Fruit fly (Drosophila melanogaster): ENCODE data around the gene CG4582.
A peak's percentile ranks its signal among the peaks of the same experiment; 100 is the strongest.

Gene CG4582

DNA sequence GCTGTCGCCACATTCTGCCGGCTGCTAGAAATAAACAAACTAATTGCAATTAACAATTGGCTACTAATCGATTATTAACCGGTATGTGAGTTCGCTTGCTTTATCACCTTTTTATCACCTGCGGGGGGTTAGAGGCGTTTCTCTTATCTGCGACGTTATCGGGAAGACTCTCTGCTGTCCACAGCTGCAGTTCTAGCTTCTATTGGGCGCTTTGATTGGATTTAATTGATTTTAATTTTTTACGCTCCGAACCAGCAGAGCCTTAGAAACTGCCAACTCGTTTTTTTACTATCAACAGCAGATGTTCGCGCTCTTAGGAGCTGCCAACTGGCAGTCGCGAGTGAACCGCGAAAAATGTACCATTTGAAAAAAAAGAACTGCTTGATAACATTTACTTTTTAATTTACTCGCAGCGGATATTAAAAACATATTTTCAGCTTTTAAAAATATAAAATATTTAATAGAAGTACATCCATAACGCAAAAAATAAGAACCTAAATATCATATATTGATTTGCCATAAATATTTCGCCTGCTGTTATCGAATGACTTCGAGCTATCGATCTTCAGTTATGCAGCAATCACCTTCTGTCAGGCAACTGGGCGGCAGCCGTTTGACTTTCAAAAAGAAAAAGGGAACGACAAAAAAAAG, 43.8 kb upstream of the CG4582 start, which contains the start of gene Ssadh (continued):
- TF ChIP-seq YL-1 (GFP tag; optimal IDR thresholded peaks at IDR 0.05): peak; percentile 33
- peak; percentile 56 for TF ChIP-seq CG13287 (GFP tag; IDR thresholded peaks at IDR 0.05; ENCODE audit: partially characterized antibody)
- peak; percentile 98 for TF ChIP-seq CG18011 (GFP tag; optimal IDR thresholded peaks at IDR 0.05)
- TF ChIP-seq CG6254 (GFP tag; optimal IDR thresholded peaks at IDR 0.05): no peak
- no peak for TF ChIP-seq shn (GFP tag; optimal IDR thresholded peaks at IDR 0.05)
- no peak for TF ChIP-seq zf30C (GFP tag; optimal IDR thresholded peaks at IDR 0.05)
- TF ChIP-seq CG3847 (GFP tag; IDR thresholded peaks at IDR 0.05): peak; percentile 43; the same call in 1 of the 2 replicates
- peak; percentile 4 for TF ChIP-seq Abd-B (GFP tag; optimal IDR thresholded peaks at IDR 0.05)
- peak; percentile 22 for TF ChIP-seq MESR4 (GFP tag; optimal IDR thresholded peaks at IDR 0.05)
- no peak for TF ChIP-seq D (optimal IDR thresholded peaks at IDR 0.05)
- TF ChIP-seq D (GFP tag; optimal IDR thresholded peaks at IDR 0.05): no peak
- no peak for TF ChIP-seq eve (GFP tag; optimal IDR thresholded peaks at IDR 0.05)
- TF ChIP-seq Bgb (GFP tag; IDR thresholded peaks at IDR 0.05; ENCODE audit: partially characterized antibody): peak; percentile 61; the same call in 1 of the 2 replicates
- TF ChIP-seq stwl (tag; optimal IDR thresholded peaks at IDR 0.05): peak; percentile 54
- peak; percentile 31 for TF ChIP-seq CG12659 (GFP tag; optimal IDR thresholded peaks at IDR 0.05)
- peak; percentile 62 for TF ChIP-seq BEAF-32 (GFP tag; optimal IDR thresholded peaks at IDR 0.05)
- no peak for TF ChIP-seq H2.0 (GFP tag; IDR thresholded peaks at IDR 0.05)
- no peak for TF ChIP-seq Lpt (GFP tag; optimal IDR thresholded peaks at IDR 0.05)
- TF ChIP-seq Pdp1 (GFP tag; optimal IDR thresholded peaks at IDR 0.05): no peak
- no peak for TF ChIP-seq hth (optimal IDR thresholded peaks at IDR 0.05)
- TF ChIP-seq tna (GFP tag; IDR thresholded peaks at IDR 0.05; ENCODE audit: partially characterized antibody): peak; percentile 63; the same call in 1 of the 2 replicates
- peak; percentile 51 for TF ChIP-seq CG9797 (GFP tag; optimal IDR thresholded peaks at IDR 0.05)
- no peak for TF ChIP-seq ci (GFP tag; IDR thresholded peaks at IDR 0.05)
- TF ChIP-seq prd (optimal IDR thresholded peaks at IDR 0.05): no peak
- no peak for TF ChIP-seq prd (GFP tag; IDR thresholded peaks at IDR 0.05)
- peak; percentile 57 for TF ChIP-seq Max (GFP tag; optimal IDR thresholded peaks at IDR 0.05)
- TF ChIP-seq Atf6 (GFP tag; IDR thresholded peaks at IDR 0.05): no peak
- peak; percentile 50; the same call in 1 of the 3 replicates for TF ChIP-seq CG7963 (GFP tag; IDR thresholded peaks at IDR 0.05; ENCODE audit: partially characterized antibody)
- no peak for TF ChIP-seq CG10462 (GFP tag; optimal IDR thresholded peaks at IDR 0.05)
- TF ChIP-seq knrl (GFP tag; IDR thresholded peaks at IDR 0.05; ENCODE audit: partially characterized antibody): peak; percentile 60

DNA sequence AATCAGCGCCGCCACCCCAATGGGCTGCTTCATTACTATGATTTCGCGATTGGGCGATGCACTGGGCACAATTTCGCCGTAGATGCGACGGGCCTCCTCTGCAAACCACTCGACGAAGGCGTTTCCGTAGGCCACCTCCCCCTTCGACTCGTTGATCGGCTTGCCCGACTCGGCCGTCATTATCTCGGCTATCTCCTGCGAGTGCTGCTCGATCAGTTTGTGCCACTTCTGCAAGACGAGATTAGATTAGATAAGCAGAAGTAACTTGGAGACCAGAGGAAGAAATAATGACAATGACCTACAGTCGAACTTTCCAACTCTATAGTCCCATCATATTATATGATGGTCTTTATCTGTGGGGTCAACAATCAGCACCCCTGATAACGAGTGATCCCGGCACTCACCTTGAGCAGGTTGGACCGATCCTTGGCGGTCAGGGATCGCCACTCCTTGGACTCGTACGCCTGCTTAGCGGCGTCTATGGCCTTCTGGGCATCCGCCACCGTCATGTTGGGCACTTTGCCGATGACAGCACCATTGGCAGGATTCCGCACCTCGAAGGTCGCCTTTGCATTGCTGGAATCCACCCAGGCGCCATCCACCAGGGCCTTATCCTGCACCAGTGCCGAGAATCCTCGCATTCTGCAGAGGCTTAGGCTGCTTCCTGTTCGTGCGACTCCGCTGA, 43.1 kb upstream of the CG4582 start:
- TF ChIP-seq grn (GFP tag; optimal IDR thresholded peaks at IDR 0.05) (peak; percentile 91), GATAe (GFP tag; conservative IDR thresholded peaks at IDR 0.05) (peak; percentile 76; the same call in 1 of the 2 replicates), Med (GFP tag) (peak; percentile 58), Dad (GFP tag; optimal IDR thresholded peaks at IDR 0.05) (no peak), slou (GFP tag; optimal IDR thresholded peaks at IDR 0.05) (no peak), Hr78 (GFP tag; optimal IDR thresholded peaks at IDR 0.05) (peak in 1 of 2 experiments; percentile 90), Deaf1 (tag; optimal IDR thresholded peaks at IDR 0.05) (peak; percentile 79), Xbp1 (GFP tag; optimal IDR thresholded peaks at IDR 0.05) (no peak), Kr (GFP tag; optimal IDR thresholded peaks at IDR 0.05) (no peak), exex (tag; optimal IDR thresholded peaks at IDR 0.05) (peak; percentile 51), Dref (GFP tag; IDR thresholded peaks at IDR 0.05) (no peak)
